Fruit fly (Drosophila melanogaster) whole organism, embryonic: ENCODE data around the gene Spn28Dc.

Experiments
- Abd-B ChIP-seq: fragments of 200-800 bp; sonication (Bioruptor generic); optimal IDR thresholded peaks from 2 replicates; lab custom pipeline; 2018; ENCODE audit warnings: missing biosample characterization, mild to moderate bottlenecking, missing genetic modification characterization, moderate library complexity
- Awh ChIP-seq: fragments of 200-800 bp; sonication (Bioruptor generic); IDR thresholded peaks from 2 replicates; pipeline ENCODE4, ENCODE4 v1.3.6; 2022; ENCODE audit warnings: missing biosample characterization, missing genetic modification characterization
- B-H2 ChIP-seq: fragments of 200-800 bp; sonication (Bioruptor generic); optimal IDR thresholded peaks from 2 replicates; lab custom pipeline; 2018; ENCODE audit warnings: missing biosample characterization, mild to moderate bottlenecking, missing genetic modification characterization
- CG10147 ChIP-seq: fragments of 200-800 bp; sonication (Bioruptor generic); optimal IDR thresholded peaks from 2 replicates; lab custom pipeline; 2019; ENCODE audit warnings: missing biosample characterization, mild to moderate bottlenecking, missing genetic modification characterization, moderate library complexity
- CG1024 ChIP-seq: fragments of 200-800 bp; sonication (Bioruptor generic); IDR thresholded peaks from 2 replicates; pipeline ENCODE4 v1.3.6; 2022; ENCODE audit warnings: missing biosample characterization, missing genetic modification characterization
- CG10267 ChIP-seq: fragments of 200-800 bp; sonication (Bioruptor generic); optimal IDR thresholded peaks from 2 replicates; lab custom pipeline; 2018; ENCODE audit warnings: missing biosample characterization, mild to moderate bottlenecking, missing genetic modification characterization, moderate library complexity
- CG10462 ChIP-seq: fragments of 200-800 bp; sonication (Bioruptor generic); optimal IDR thresholded peaks from 2 replicates; lab custom pipeline; 2016; ENCODE audit warnings: missing biosample characterization, missing genetic modification characterization
- CG10565 ChIP-seq: fragments of 200-800 bp; sonication (Bioruptor generic); optimal IDR thresholded peaks from 3 replicates; lab custom pipeline; 2016; ENCODE audit warnings: missing biosample characterization, mild to moderate bottlenecking, missing genetic modification characterization
- CG10979 ChIP-seq: fragments of 200-800 bp; sonication (Bioruptor generic); optimal IDR thresholded peaks from 2 replicates; lab custom pipeline; 2018; ENCODE audit warnings: missing biosample characterization, mild to moderate bottlenecking, missing genetic modification characterization, moderate library complexity
- CG11247 ChIP-seq: fragments of 200-800 bp; sonication (Bioruptor generic); IDR thresholded peaks from 2 replicates; pipeline ENCODE4 v1.3.6; 2022; ENCODE audit warnings: missing biosample characterization, missing genetic modification characterization
- CG11560 ChIP-seq: fragments of 200-800 bp; sonication (Bioruptor generic); IDR thresholded peaks from 3 replicates; pipeline ENCODE4 v1.3.6; 2022; ENCODE audit warnings: missing biosample characterization, missing genetic modification characterization
- CG13624 ChIP-seq: fragments of 200-800 bp; sonication (Bioruptor generic); optimal IDR thresholded peaks from 2 replicates; lab custom pipeline; 2016; ENCODE audit warnings: missing biosample characterization, missing genetic modification characterization
- CG14667 ChIP-seq: fragments of 200-800 bp; sonication (Bioruptor generic); IDR thresholded peaks from 2 replicates; pipeline ENCODE4 v1.3.6; 2022; ENCODE audit warnings: missing biosample characterization, missing genetic modification characterization
- CG18619 ChIP-seq: fragments of 200-800 bp; sonication (Bioruptor generic); optimal IDR thresholded peaks from 3 replicates; lab custom pipeline; 2017; ENCODE audit warnings: missing biosample characterization, mild to moderate bottlenecking, missing genetic modification characterization
- CG2889 ChIP-seq: fragments of 200-800 bp; sonication (Bioruptor generic); IDR thresholded peaks from 3 replicates; pipeline ENCODE4 v1.3.6; 2022; ENCODE audit warnings: missing biosample characterization, missing genetic modification characterization
- CG34422 ChIP-seq: fragments of 200-800 bp; sonication (Bioruptor generic); IDR thresholded peaks from 3 replicates; pipeline ENCODE4 v1.3.6; 2022; ENCODE audit warnings: missing biosample characterization, missing genetic modification characterization
- CG4730 ChIP-seq: fragments of 200-800 bp; sonication (Bioruptor generic); IDR thresholded peaks from 2 replicates; pipeline ENCODE4 v1.3.6; 2022; ENCODE audit warnings: missing biosample characterization, missing genetic modification characterization
- CG6765 ChIP-seq: fragments of 200-800 bp; sonication (Bioruptor generic); optimal IDR thresholded peaks from 3 replicates; lab custom pipeline; 2017; ENCODE audit warnings: missing biosample characterization, mild to moderate bottlenecking, missing genetic modification characterization
- CG7987 ChIP-seq: fragments of 200-800 bp; sonication (Bioruptor generic); optimal IDR thresholded peaks from 2 replicates; lab custom pipeline; 2018; ENCODE audit warnings: missing biosample characterization, mild to moderate bottlenecking, missing genetic modification characterization, moderate library complexity
- CG8089 ChIP-seq: fragments of 200-800 bp; sonication (Bioruptor generic); optimal IDR thresholded peaks from 3 replicates; lab custom pipeline; 2016; ENCODE audit warnings: missing biosample characterization, missing genetic modification characterization
- CG8765 ChIP-seq: fragments of 200-800 bp; sonication (Bioruptor generic); IDR thresholded peaks from 2 replicates; pipeline ENCODE4 v1.3.6; 2022; ENCODE audit warnings: missing biosample characterization, missing genetic modification characterization
- CG8924 ChIP-seq: fragments of 200-800 bp; optimal IDR thresholded peaks from 3 replicates; lab custom pipeline; 2019; ENCODE audit warnings: missing biosample characterization, mild to moderate bottlenecking, missing genetic modification characterization, moderate library complexity
- CG9609 ChIP-seq: fragments of 200-800 bp; sonication (Bioruptor generic); optimal IDR thresholded peaks from 3 replicates; lab custom pipeline; 2016; ENCODE audit warnings: missing biosample characterization, missing genetic modification characterization
- CkIIα-i1 ChIP-seq: fragments of 200-800 bp; sonication (Bioruptor generic); IDR thresholded peaks from 2 replicates; pipeline ENCODE4 v1.3.6; 2022; ENCODE audit warnings: missing biosample characterization, missing genetic modification characterization
- Dek ChIP-seq: fragments of 200-800 bp; sonication (Bioruptor generic); optimal IDR thresholded peaks from 3 replicates; lab custom pipeline; 2019; ENCODE audit warnings: missing biosample characterization, mild to moderate bottlenecking, missing genetic modification characterization, moderate library complexity
- Doc2 ChIP-seq: fragments of 200-800 bp; sonication (Bioruptor generic); IDR thresholded peaks from 2 replicates; pipeline ENCODE4 v1.3.6; 2022; ENCODE audit warnings: missing biosample characterization, missing genetic modification characterization
- Lim3 ChIP-seq: fragments of 200-800 bp; sonication (Bioruptor generic); IDR thresholded peaks from 2 replicates; pipeline ENCODE4 v1.3.6; 2022; ENCODE audit warnings: missing biosample characterization, missing genetic modification characterization
- Nf-YB ChIP-seq: fragments of 200-800 bp; sonication (Bioruptor generic); optimal IDR thresholded peaks from 3 replicates; lab custom pipeline; 2019; ENCODE audit warnings: missing biosample characterization, mild to moderate bottlenecking, missing genetic modification characterization, moderate library complexity
- Ravus ChIP-seq: fragments of 200-800 bp; sonication (Bioruptor generic); IDR thresholded peaks from 2 replicates; pipeline ENCODE4 v1.3.6; 2022; ENCODE audit warnings: missing biosample characterization, missing genetic modification characterization
- Usf ChIP-seq: fragments of 200-800 bp; sonication (Bioruptor generic); optimal IDR thresholded peaks from 2 replicates; lab custom pipeline; 2017; ENCODE audit warnings: missing genotype, missing biosample characterization, missing genetic modification characterization
- bbx ChIP-seq: fragments of 200-800 bp; sonication (Bioruptor generic); IDR thresholded peaks from 2 replicates; pipeline ENCODE4 v1.3.6; 2022; ENCODE audit warnings: missing biosample characterization, missing genetic modification characterization; ENCODE audit not compliant: partially characterized antibody
- br ChIP-seq: fragments of >200 bp; optimal IDR thresholded peaks from 2 replicates; lab custom pipeline; 2017
- caup ChIP-seq: fragments of 200-800 bp; sonication (Bioruptor generic); optimal IDR thresholded peaks from 3 replicates; lab custom pipeline; 2017; ENCODE audit warnings: missing biosample characterization, mild to moderate bottlenecking, missing genetic modification characterization, moderate library complexity; ENCODE audit not compliant: severe bottlenecking
- esg ChIP-seq: fragments of 200-800 bp; sonication (Bioruptor generic); conservative IDR thresholded peaks from 2 replicates; pipeline ENCODE4 v1.3.6; 2022; ENCODE audit warnings: missing biosample characterization, missing genetic modification characterization
- fd3F ChIP-seq: fragments of 200-800 bp; sonication (Bioruptor generic); optimal IDR thresholded peaks from 2 replicates; lab custom pipeline; 2018; ENCODE audit warnings: missing biosample characterization, mild to moderate bottlenecking, missing genetic modification characterization, moderate library complexity
- grau ChIP-seq: fragments of 200-800 bp; optimal IDR thresholded peaks from 3 replicates; lab custom pipeline; 2019; ENCODE audit warnings: missing biosample characterization, mild to moderate bottlenecking, missing genetic modification characterization, moderate library complexity
- h ChIP-seq: fragments of >200 bp; optimal IDR thresholded peaks from 2 replicates; lab custom pipeline; 2017
- her ChIP-seq: fragments of 200-800 bp; sonication (Bioruptor generic); optimal IDR thresholded peaks from 2 replicates; lab custom pipeline; 2016; ENCODE audit warnings: missing biosample characterization, missing genetic modification characterization
- lab ChIP-seq: fragments of 200-800 bp; sonication (Bioruptor generic); optimal IDR thresholded peaks from 3 replicates; lab custom pipeline; 2017; ENCODE audit warnings: missing biosample characterization, missing genetic modification characterization, mild to moderate bottlenecking, moderate library complexity, missing genetic modification reagents
- lilli ChIP-seq: fragments of 200-800 bp; sonication (Bioruptor generic); optimal IDR thresholded peaks from 3 replicates; lab custom pipeline; 2016; ENCODE audit warnings: missing biosample characterization, missing genetic modification characterization
- lmd ChIP-seq: fragments of 200-800 bp; sonication (Bioruptor generic); IDR thresholded peaks from 2 replicates; pipeline ENCODE4 v1.3.6; 2022; ENCODE audit warnings: missing biosample characterization, missing genetic modification characterization
- pfk ChIP-seq: fragments of 200-800 bp; sonication (Bioruptor generic); optimal IDR thresholded peaks from 2 replicates; lab custom pipeline; 2018; ENCODE audit warnings: missing biosample characterization, mild to moderate bottlenecking, missing genetic modification characterization, moderate library complexity
- prd ChIP-seq, 3 experiments: fragments of >200 bp in 2 of 3; fragments of 200-800 bp in 1 of 3; sonication (Bioruptor generic) in 1 of 3; optimal IDR thresholded peaks in 2 of 3; IDR thresholded peaks in 1 of 3; 2 replicates in 2 of 3; 3 replicates in 1 of 3; pipeline versions ENCODE4 v1.3.6 to Lab custom; 2017 to 2022; ENCODE audit warnings: missing biosample characterization in 1 of 3, missing genetic modification characterization in 1 of 3
- ranshi ChIP-seq: fragments of 200-800 bp; sonication (Bioruptor generic); IDR thresholded peaks from 2 replicates; pipeline ENCODE4 v1.3.6; 2022; ENCODE audit warnings: missing biosample characterization, missing genetic modification characterization
- sens ChIP-seq: fragments of 200-800 bp; sonication (Bioruptor generic); peaks from one replicate; lab custom pipeline; 2016; ENCODE audit warnings: missing biosample characterization, missing genetic modification characterization
- seq ChIP-seq: fragments of 200-800 bp; sonication (Bioruptor generic); IDR thresholded peaks from 2 replicates; pipeline ENCODE4 v1.3.6; 2022; ENCODE audit warnings: missing biosample characterization, missing genetic modification characterization
- sima ChIP-seq: fragments of 200-800 bp; sonication (Bioruptor generic); optimal IDR thresholded peaks from 2 replicates; lab custom pipeline; 2016; ENCODE audit warnings: missing biosample characterization, missing genetic modification characterization
- stwl ChIP-seq: fragments of 200-800 bp; sonication (Bioruptor generic); optimal IDR thresholded peaks from 3 replicates; lab custom pipeline; 2018; ENCODE audit warnings: missing biosample characterization, mild to moderate bottlenecking, missing genetic modification characterization, moderate library complexity
- tx ChIP-seq: fragments of 200-800 bp; sonication (Bioruptor generic); optimal IDR thresholded peaks from 2 replicates; lab custom pipeline; 2016; ENCODE audit warnings: missing biosample characterization, missing genetic modification characterization
- yki ChIP-seq: fragments of >200 bp; optimal IDR thresholded peaks from 3 replicates; lab custom pipeline; 2018
- z ChIP-seq: fragments of 200-800 bp; sonication (Bioruptor generic); IDR thresholded peaks from 3 replicates; pipeline ENCODE4 v1.3.6; 2022; ENCODE audit warnings: missing biosample characterization, missing genetic modification characterization

Spn28Dc gene

DNA sequence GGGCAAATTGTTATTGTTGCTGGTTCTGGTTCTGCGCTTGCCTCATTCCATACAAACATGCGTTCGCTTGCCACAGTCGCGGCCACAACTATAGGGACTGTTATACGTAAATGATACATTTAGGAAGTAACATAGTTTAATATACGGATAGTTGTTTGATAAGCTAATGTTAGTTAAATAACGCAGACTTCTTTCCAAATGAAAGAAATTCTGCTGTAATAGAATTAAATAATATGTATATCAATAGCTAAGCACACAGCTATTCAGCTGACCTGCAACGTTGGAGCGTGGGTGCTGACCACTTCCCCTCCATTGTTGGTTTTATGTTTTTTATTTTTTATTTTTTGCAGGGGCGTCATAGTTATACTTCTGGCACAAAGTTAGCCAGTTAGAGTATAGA lies 27.7 kb upstream of the Spn28Dc start (continued):
- no peak for TF ChIP-seq pfk
- no peak for TF ChIP-seq stwl
- TF ChIP-seq sens = peak; percentile 92
- TF ChIP-seq esg (GFP tag; lab: Robert Waterston, UW) = peak; percentile 72
- TF ChIP-seq br (lab: Kevin White, UChicago) = no peak
- TF ChIP-seq Doc2 (GFP tag; lab: Robert Waterston, UW) = no peak
- peak; percentile 15 for TF ChIP-seq Nf-YB (GFP tag; lab: Kevin White, UChicago)
- no peak for TF ChIP-seq CG10565
- no peak for TF ChIP-seq bbx (GFP tag; lab: Robert Waterston, UW)
- peak; percentile 67 for TF ChIP-seq lmd (GFP tag; lab: Robert Waterston, UW)
- TF ChIP-seq sima (GFP tag; lab: Kevin White, UChicago) = no peak
- peak; percentile 31 for TF ChIP-seq CG9609 (GFP tag; lab: Kevin White, UChicago)
- peak; percentile 2 for TF ChIP-seq CG10462 (GFP tag; lab: Kevin White, UChicago)
- TF ChIP-seq Lim3 = no peak
- peak; percentile 63; the same call in 1 of the 2 replicates for TF ChIP-seq Awh
- peak; percentile 53 for TF ChIP-seq caup
- peak; percentile 40 for TF ChIP-seq Dek (tag; lab: Kevin White, UChicago)
- TF ChIP-seq CG2889 = 0 out of 3 replicates have a peak, but pooled peaks have one; percentile 35
- peak; percentile 35 for TF ChIP-seq fd3F (GFP tag; lab: Kevin White, UChicago)
- TF ChIP-seq prd (optimal IDR thresholded peaks at IDR 0.05; lab: Kevin White, UChicago) = no peak
- TF ChIP-seq prd (GFP tag; IDR thresholded peaks at IDR 0.05; lab: Robert Waterston, UW) = peak; percentile 74; the same call in 2 of the 3 replicates
- TF ChIP-seq lab (GFP tag; lab: Kevin White, UChicago) = peak; percentile 83
- TF ChIP-seq CG10979 = peak; percentile 52
- TF ChIP-seq CG7987 (GFP tag; lab: Kevin White, UChicago) = peak; percentile 6
- TF ChIP-seq z (GFP tag; lab: Robert Waterston, UW) = no peak
- no peak for TF ChIP-seq yki
- no peak for TF ChIP-seq h (lab: Kevin White, UChicago)
- TF ChIP-seq CkIIα-i1 (GFP tag; lab: Robert Waterston, UW) = no peak
- TF ChIP-seq CG8089 (GFP tag; lab: Kevin White, UChicago) = no peak
- peak; percentile 48; the same call in 1 of the 2 replicates for TF ChIP-seq CG11247
- TF ChIP-seq CG13624 (GFP tag; lab: Kevin White, UChicago) = peak; percentile 37
- TF ChIP-seq Abd-B (GFP tag; lab: Kevin White, UChicago) = peak; percentile 11
- TF ChIP-seq CG6765 (GFP tag; lab: Kevin White, UChicago) = peak; percentile 31
- TF ChIP-seq B-H2 (GFP tag; lab: Kevin White, UChicago) = no peak
- TF ChIP-seq CG4730 (GFP tag; lab: Robert Waterston, UW) = 0 out of 2 replicates have a peak, but pooled peaks have one; percentile 7
- TF ChIP-seq ranshi (GFP tag; lab: Robert Waterston, UW) = peak; percentile 52
- no peak for TF ChIP-seq CG14667 (GFP tag; lab: Robert Waterston, UW)
- TF ChIP-seq grau = peak; percentile 68
- TF ChIP-seq lilli = peak; percentile 70
- TF ChIP-seq tx (GFP tag; lab: Kevin White, UChicago) = peak; percentile 8
- peak; percentile 23 for TF ChIP-seq CG18619 (GFP tag; lab: Kevin White, UChicago)
- 0 out of 3 replicates have a peak, but pooled peaks have one; percentile 19 for TF ChIP-seq CG11560
- no peak; the same call in 1 of the 2 replicates for TF ChIP-seq Ravus (GFP tag; lab: Robert Waterston, UW)
- TF ChIP-seq CG8924 = peak; percentile 66
- no peak for TF ChIP-seq Usf (GFP tag; lab: Kevin White, UChicago)
- TF ChIP-seq CG8765 (GFP tag; lab: Robert Waterston, UW) = no peak
- TF ChIP-seq her (GFP tag; lab: Kevin White, UChicago) = peak; percentile 28
- TF ChIP-seq CG34422 (GFP tag; lab: Robert Waterston, UW) = peak; percentile 70; the same call in 2 of the 3 replicates
- TF ChIP-seq CG10147 (GFP tag; lab: Kevin White, UChicago) = peak; percentile 36
- peak; percentile 78 for TF ChIP-seq seq
- TF ChIP-seq CG1024 = peak; percentile 24; the same call in 1 of the 2 replicates
- peak; percentile 52 for TF ChIP-seq CG10267 (tag; lab: Kevin White, UChicago)
